Worm (Caenorhabditis elegans) whole organism, L4 larva: ENCODE data around the gene H25K10.2.
A peak's percentile ranks its signal among the peaks of the same experiment; 100 is the strongest.

Experiments
- D1046.2 ChIP-seq: fragments of 200-800 bp; sonication (Bioruptor generic); IDR thresholded peaks from 2 replicates; pipeline ENCODE4 v1.3.6; 2022; ENCODE audit warnings: missing genetic modification characterization, missing compliant biosample characterization
- F10B5.3 ChIP-seq: sonication (generic microtip); optimal IDR thresholded peaks from 2 replicates; lab custom pipeline; 2016; ENCODE audit warnings: mild to moderate bottlenecking, missing genetic modification characterization, missing compliant biosample characterization
- F37D6.2 ChIP-seq: sonication (generic microtip); optimal IDR thresholded peaks from 2 replicates; lab custom pipeline; 2016; ENCODE audit warnings: mild to moderate bottlenecking, missing genetic modification characterization, missing compliant biosample characterization
- Y105C5A.15 ChIP-seq: fragments of 200-800 bp; sonication (Bioruptor generic); IDR thresholded peaks from 2 replicates; pipeline ENCODE4 v1.3.6; 2022; ENCODE audit warnings: missing genetic modification characterization, missing compliant biosample characterization
- Y48G9A.11 ChIP-seq: fragments of 200-800 bp; sonication (Bioruptor generic); IDR thresholded peaks from 2 replicates; pipeline ENCODE4 v1.3.6; 2022; ENCODE audit warnings: missing genetic modification reagents, missing genetic modification characterization, missing compliant biosample characterization
- Y5F2A.4 ChIP-seq: fragments of 200-800 bp; sonication (Bioruptor generic); optimal IDR thresholded peaks from 2 replicates; lab custom pipeline; 2018; ENCODE audit warnings: mild to moderate bottlenecking, missing genetic modification characterization, missing compliant biosample characterization
- ZK337.2 ChIP-seq: fragments of 200-800 bp; sonication (Bioruptor generic); IDR thresholded peaks from 2 replicates; pipeline ENCODE4 v1.3.6; 2022; ENCODE audit warnings: missing genetic modification reagents, missing genetic modification characterization, missing compliant biosample characterization
- ZK546.5 ChIP-seq, 2 experiments: sonication (generic microtip); optimal IDR thresholded peaks; 2 replicates each; lab custom pipeline; 2017; ENCODE audit warnings: missing biosample characterization in 2 of 2, missing genetic modification characterization in 2 of 2
- aha-1 ChIP-seq: fragments of 150-350 bp; peaks from one replicate; lab custom pipeline; 2014; ENCODE audit warnings: missing biosample characterization, missing genetic modification characterization
- attf-4 ChIP-seq: sonication (generic microtip); optimal IDR thresholded peaks from 3 replicates; lab custom pipeline; 2017; ENCODE audit warnings: missing biosample characterization, missing genetic modification characterization
- ceh-20 ChIP-seq: fragments of 200-800 bp; sonication (Bioruptor generic); IDR thresholded peaks from 2 replicates; pipeline ENCODE4 v1.3.6; 2022; ENCODE audit warnings: missing genetic modification reagents, missing genetic modification characterization, missing compliant biosample characterization
- ceh-28 ChIP-seq: fragments of 150-350 bp; optimal IDR thresholded peaks from 2 replicates; lab custom pipeline; 2014; ENCODE audit warnings: missing biosample characterization, missing genetic modification reagents, missing genetic modification characterization
- ceh-32 ChIP-seq: sonication (generic microtip); optimal IDR thresholded peaks from 2 replicates; lab custom pipeline; 2016; ENCODE audit warnings: mild to moderate bottlenecking, missing genetic modification characterization, missing compliant biosample characterization; ENCODE audit not compliant: poor library complexity
- daf-16 ChIP-seq, 3 experiments: sonication (generic microtip); optimal IDR thresholded peaks; 2 replicates each; lab custom pipeline; 2016 to 2017; ENCODE audit warnings: missing genetic modification characterization in 3 of 3, missing genetic modification reagents in 3 of 3, mild to moderate bottlenecking in 2 of 3, missing compliant biosample characterization in 2 of 3, missing biosample characterization in 1 of 3, moderate library complexity in 1 of 3
- daf-19 ChIP-seq: fragments of 200-800 bp; sonication (Bioruptor generic); conservative IDR thresholded peaks from 2 replicates; pipeline ENCODE4 v1.3.6; 2022; ENCODE audit warnings: missing genetic modification characterization, missing compliant biosample characterization
- dmd-6 ChIP-seq: fragments of 200-800 bp; sonication (Bioruptor generic); IDR thresholded peaks from 2 replicates; pipeline ENCODE4 v1.3.6; 2022; ENCODE audit warnings: missing genetic modification reagents, missing genetic modification characterization, missing compliant biosample characterization
- dmd-8 ChIP-seq: fragments of 200-800 bp; sonication (Bioruptor generic); IDR thresholded peaks from 2 replicates; pipeline ENCODE4 v1.3.6; 2022; ENCODE audit warnings: missing genetic modification characterization, missing compliant biosample characterization
- egl-27 ChIP-seq: sonication (generic microtip); optimal IDR thresholded peaks from 3 replicates; lab custom pipeline; 2017; ENCODE audit warnings: missing biosample characterization, missing genetic modification reagents, missing genetic modification characterization
- fkh-10 ChIP-seq: fragments of 150-350 bp; optimal IDR thresholded peaks from 2 replicates; lab custom pipeline; 2014; ENCODE audit warnings: missing biosample characterization, missing genetic modification reagents, missing genetic modification characterization
- hif-1 ChIP-seq, 2 experiments: sonication (generic microtip); optimal IDR thresholded peaks; 2 replicates each; lab custom pipeline; 2016 to 2017; ENCODE audit warnings: missing compliant biosample characterization in 2 of 2, missing genetic modification characterization in 2 of 2, missing genetic modification reagents in 2 of 2, missing genotype in 2 of 2, mild to moderate bottlenecking in 1 of 2
- hlh-11 ChIP-seq: fragments of 200-800 bp; sonication (Bioruptor generic); optimal IDR thresholded peaks from 2 replicates; lab custom pipeline; 2018; ENCODE audit warnings: mild to moderate bottlenecking, missing genetic modification characterization, missing compliant biosample characterization
- hlh-30 ChIP-seq: sonication (generic microtip); optimal IDR thresholded peaks from 2 replicates; lab custom pipeline; 2017; ENCODE audit warnings: antibody characterized with exemption, mild to moderate bottlenecking, missing genetic modification characterization, missing compliant biosample characterization; ENCODE audit not compliant: insufficient read depth
- jun-1 ChIP-seq: fragments of 150-350 bp; optimal IDR thresholded peaks from 2 replicates; lab custom pipeline; 2014; ENCODE audit warnings: missing biosample characterization, missing genetic modification reagents, missing genetic modification characterization
- lin-29 ChIP-seq: fragments of 200-800 bp; sonication (Bioruptor generic); IDR thresholded peaks from 2 replicates; pipeline ENCODE4 v1.3.6; 2022; ENCODE audit warnings: missing genetic modification reagents, missing genetic modification characterization, missing compliant biosample characterization
- madf-9 ChIP-seq: fragments of 200-800 bp; sonication (Bioruptor generic); conservative IDR thresholded peaks from 2 replicates; pipeline ENCODE4 v1.3.6; 2022; ENCODE audit warnings: missing genetic modification reagents, missing genetic modification characterization, missing compliant biosample characterization
- mdl-1 ChIP-seq, 2 experiments: fragments of 150-350 bp in 1 of 2; sonication (generic microtip) in 1 of 2; optimal IDR thresholded peaks; 2 replicates each; lab custom pipeline; 2014 to 2017; ENCODE audit warnings: missing biosample characterization in 2 of 2, missing genetic modification characterization in 2 of 2
- mep-1 ChIP-seq: fragments of 150-350 bp; sonication (generic microtip); optimal IDR thresholded peaks from 3 replicates; lab custom pipeline; 2014; ENCODE audit warnings: missing biosample characterization, missing genetic modification characterization
- mes-2 ChIP-seq: sonication (generic microtip); optimal IDR thresholded peaks from 2 replicates; lab custom pipeline; 2016; ENCODE audit warnings: missing genotype, mild to moderate bottlenecking, missing genetic modification characterization, missing compliant biosample characterization; ENCODE audit not compliant: poor library complexity, severe bottlenecking
- mxl-2 ChIP-seq: fragments of 200-800 bp; sonication (Bioruptor generic); conservative IDR thresholded peaks from 2 replicates; pipeline ENCODE4 v1.3.6; 2022; ENCODE audit warnings: missing genetic modification reagents, missing genetic modification characterization, missing compliant biosample characterization
- nhr-10 ChIP-seq: fragments of 150-350 bp; optimal IDR thresholded peaks from 2 replicates; lab custom pipeline; 2014; ENCODE audit warnings: missing biosample characterization, missing genetic modification characterization
- nhr-102 ChIP-seq: sonication (generic microtip); optimal IDR thresholded peaks from 2 replicates; lab custom pipeline; 2016; ENCODE audit warnings: mild to moderate bottlenecking, missing genetic modification characterization, moderate library complexity, missing compliant biosample characterization
- nhr-11 ChIP-seq: fragments of 150-350 bp; optimal IDR thresholded peaks from 2 replicates; lab custom pipeline; 2014; ENCODE audit warnings: missing biosample characterization, missing genetic modification characterization
- nhr-111 ChIP-seq: fragments of 200-800 bp; sonication (Bioruptor generic); optimal IDR thresholded peaks from 2 replicates; lab custom pipeline; 2018; ENCODE audit warnings: mild to moderate bottlenecking, missing genetic modification characterization, missing compliant biosample characterization
- nhr-237 ChIP-seq: sonication (generic microtip); optimal IDR thresholded peaks from 2 replicates; lab custom pipeline; 2017; ENCODE audit warnings: missing biosample characterization, missing genetic modification characterization
- nhr-25 ChIP-seq: sonication (generic microtip); optimal IDR thresholded peaks from 2 replicates; lab custom pipeline; 2017; ENCODE audit warnings: missing genetic modification characterization, mild to moderate bottlenecking, missing compliant biosample characterization, antibody characterized with exemption, moderate library complexity, borderline replicate concordance; ENCODE audit not compliant: insufficient read depth
- nhr-28 ChIP-seq: fragments of 150-350 bp; optimal IDR thresholded peaks from 2 replicates; lab custom pipeline; 2014; ENCODE audit warnings: missing biosample characterization, missing genetic modification characterization
- nhr-41 ChIP-seq: fragments of 200-800 bp; sonication (Bioruptor generic); IDR thresholded peaks from 2 replicates; pipeline ENCODE4 v1.3.6; 2022; ENCODE audit warnings: missing genetic modification reagents, missing genetic modification characterization, missing compliant biosample characterization
- nhr-6 ChIP-seq: fragments of 150-350 bp; optimal IDR thresholded peaks from 2 replicates; lab custom pipeline; 2014; ENCODE audit warnings: missing biosample characterization, missing genetic modification characterization
- nhr-76 ChIP-seq: fragments of 150-350 bp; optimal IDR thresholded peaks from 2 replicates; lab custom pipeline; 2014; ENCODE audit warnings: missing biosample characterization, missing genetic modification characterization
- pha-4 ChIP-seq, 2 experiments: fragments of 150-350 bp in 1 of 2; fragments of 200-800 bp in 1 of 2; sonication (Bioruptor generic) in 1 of 2; IDR thresholded peaks in 1 of 2; optimal IDR thresholded peaks in 1 of 2; 2 replicates each; pipeline versions ENCODE4 v1.3.6 to Lab custom; 2014 to 2022; ENCODE audit warnings: missing genetic modification characterization in 2 of 2, missing genetic modification reagents in 2 of 2, missing biosample characterization in 1 of 2, missing compliant biosample characterization in 1 of 2
- saeg-2 ChIP-seq: fragments of 200-800 bp; sonication (Bioruptor generic); IDR thresholded peaks from 2 replicates; pipeline ENCODE4 v1.3.6; 2022; ENCODE audit warnings: missing genetic modification reagents, missing genetic modification characterization, missing compliant biosample characterization
- set-16 ChIP-seq: fragments of 200-800 bp; sonication (Bioruptor generic); IDR thresholded peaks from 2 replicates; pipeline ENCODE4 v1.3.6; 2022; ENCODE audit warnings: missing genetic modification reagents, missing genetic modification characterization, missing compliant biosample characterization
- snpc-4 ChIP-seq: fragments of 150-350 bp; optimal IDR thresholded peaks from 2 replicates; lab custom pipeline; 2014; ENCODE audit warnings: missing biosample characterization, missing genetic modification characterization
- spr-1 ChIP-seq: sonication (generic microtip); optimal IDR thresholded peaks from 2 replicates; lab custom pipeline; 2016; ENCODE audit warnings: mild to moderate bottlenecking, missing genetic modification characterization, missing compliant biosample characterization
- unc-130 ChIP-seq: sonication (generic microtip); optimal IDR thresholded peaks from 2 replicates; lab custom pipeline; 2016; ENCODE audit warnings: missing genetic modification reagents, missing genetic modification characterization, missing compliant biosample characterization
- unc-39 ChIP-seq: sonication (generic microtip); optimal IDR thresholded peaks from 2 replicates; lab custom pipeline; 2017; ENCODE audit warnings: missing biosample characterization, missing genetic modification characterization
- unc-62 ChIP-seq, 3 experiments: fragments of 150-350 bp in 1 of 3; sonication (generic microtip); optimal IDR thresholded peaks in 2 of 3; peaks in 1 of 3; 1 replicate in 1 of 3; 2 replicates in 2 of 3; lab custom pipeline; 2014 to 2017; ENCODE audit warnings: missing biosample characterization in 3 of 3, missing genetic modification characterization in 3 of 3, missing genetic modification reagents in 3 of 3, missing genotype in 1 of 3
- zfp-2 ChIP-seq: sonication (generic microtip); optimal IDR thresholded peaks from 2 replicates; lab custom pipeline; 2016; ENCODE audit warnings: mild to moderate bottlenecking, missing genetic modification characterization, missing compliant biosample characterization
- ztf-7 ChIP-seq: fragments of 150-350 bp; optimal IDR thresholded peaks from 2 replicates; lab custom pipeline; 2014; ENCODE audit warnings: missing biosample characterization, missing genetic modification characterization

H25K10.2 gene

DNA sequence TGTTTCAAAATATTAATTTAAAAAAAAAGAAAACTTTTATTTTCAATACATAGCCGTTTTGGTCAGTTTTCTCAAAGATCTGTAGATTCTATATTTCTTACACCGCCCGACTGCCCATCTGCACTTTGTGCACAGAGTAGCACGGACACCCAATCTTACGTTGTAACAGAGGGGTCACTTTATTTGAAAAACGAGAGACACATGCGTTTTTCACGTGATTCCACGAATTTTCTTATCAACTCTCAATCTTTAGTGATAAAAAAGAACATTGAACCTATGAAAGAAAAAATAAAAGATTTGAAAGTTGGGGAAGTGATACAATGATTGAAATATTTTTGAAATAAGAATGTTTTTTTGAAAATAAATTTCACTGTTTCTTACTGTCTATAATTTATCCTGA, 39.5 kb downstream of the H25K10.2 start (continued):
- no peak for TF ChIP-seq unc-39 (tag; lab: Kevin White, UChicago)
- no peak for TF ChIP-seq ceh-28 (tag; lab: Kevin White, UChicago)
- TF ChIP-seq dmd-8 (GFP tag; lab: Robert Waterston, UW), result no peak
- no peak for TF ChIP-seq attf-4
- no peak for TF ChIP-seq jun-1 (tag; lab: Kevin White, UChicago)
- TF ChIP-seq F37D6.2, result no peak
- TF ChIP-seq Y48G9A.11 (GFP tag; lab: Robert Waterston, UW), result no peak
- no peak for TF ChIP-seq daf-16 (GFP tag; optimal IDR thresholded peaks at IDR 0.05; lab: Kevin White, UChicago)
- TF ChIP-seq daf-16 (tag; optimal IDR thresholded peaks at IDR 0.05; lab: Kevin White, UChicago), result peak; percentile 47
- no peak for TF ChIP-seq F10B5.3 (tag; lab: Kevin White, UChicago)
- TF ChIP-seq spr-1 (tag; lab: Kevin White, UChicago), result no peak
- TF ChIP-seq nhr-25 (tag; lab: Kevin White, UChicago), result no peak
- no peak for TF ChIP-seq nhr-76 (tag; lab: Kevin White, UChicago)
- no peak for TF ChIP-seq zfp-2
- no peak for TF ChIP-seq ceh-32 (tag; lab: Kevin White, UChicago)
- TF ChIP-seq nhr-111 (GFP tag; lab: Kevin White, UChicago), result no peak
- TF ChIP-seq snpc-4 (tag; lab: Kevin White, UChicago), result no peak
- no peak for TF ChIP-seq ceh-20 (GFP tag; lab: Robert Waterston, UW)
- TF ChIP-seq nhr-6 (tag; lab: Kevin White, UChicago), result no peak
- no peak for TF ChIP-seq Y5F2A.4 (GFP tag; lab: Kevin White, UChicago)
- TF ChIP-seq egl-27 (tag; lab: Kevin White, UChicago), result no peak
- no peak for TF ChIP-seq ZK546.5 (tag; optimal IDR thresholded peaks at IDR 0.05; lab: Kevin White, UChicago)
- TF ChIP-seq mep-1 (tag; lab: Kevin White, UChicago), result no peak
- peak; percentile 28 for TF ChIP-seq nhr-11 (tag; lab: Kevin White, UChicago)
- TF ChIP-seq D1046.2 (GFP tag; lab: Robert Waterston, UW), result no peak
- TF ChIP-seq ZK337.2 (GFP tag; lab: Robert Waterston, UW), result no peak
- no peak for TF ChIP-seq unc-62 (GFP tag; optimal IDR thresholded peaks at IDR 0.05 in 1 of 2; lab: Kevin White, UChicago)
- no peak for TF ChIP-seq unc-62 (tag; optimal IDR thresholded peaks at IDR 0.05; lab: Kevin White, UChicago)
- TF ChIP-seq hif-1 (tag; optimal IDR thresholded peaks at IDR 0.05; lab: Kevin White, UChicago), result no peak
- no peak for TF ChIP-seq ztf-7 (tag; lab: Kevin White, UChicago)
- TF ChIP-seq set-16 (GFP tag; lab: Robert Waterston, UW), result no peak
- TF ChIP-seq mxl-2 (GFP tag; lab: Robert Waterston, UW), result peak; percentile 96
- TF ChIP-seq pha-4 (GFP tag; IDR thresholded peaks at IDR 0.05; lab: Robert Waterston, UW), result no peak
- TF ChIP-seq pha-4 (tag; optimal IDR thresholded peaks at IDR 0.05; lab: Kevin White, UChicago), result no peak
- TF ChIP-seq daf-19, result no peak
- no peak for TF ChIP-seq aha-1
- TF ChIP-seq fkh-10 (GFP tag; lab: Kevin White, UChicago), result no peak
- TF ChIP-seq saeg-2 (GFP tag; lab: Robert Waterston, UW), result no peak
- TF ChIP-seq madf-9 (GFP tag; lab: Robert Waterston, UW), result no peak
- no peak for TF ChIP-seq mes-2 (tag; lab: Kevin White, UChicago)
- TF ChIP-seq, all 104 proteins: peak for 12

ce11 chrIV:16170606-16171033, 40.2 kb downstream of the H25K10.2 start, which contains the start of gene gln-3:
Gene gln-3, minus strand, starts transcription at chrIV:16170678.
- TF ChIP-seq mep-1 (tag; lab: Kevin White, UChicago), result peak; percentile 42
- peak; percentile 74; the same call in 1 of the 2 replicates for TF ChIP-seq mxl-2 (GFP tag; lab: Robert Waterston, UW)
- peak; percentile 25 for TF ChIP-seq nhr-28
- peak; percentile 55; the same call in 1 of the 2 replicates for TF ChIP-seq nhr-41 (GFP tag; lab: Robert Waterston, UW)
- TF ChIP-seq dmd-6 (GFP tag; lab: Robert Waterston, UW), result peak; percentile 89
- TF ChIP-seq mdl-1 (tag; optimal IDR thresholded peaks at IDR 0.05; lab: Kevin White, UChicago), result peak in 1 of 2 experiments; percentile 4
- peak in 1 of 2 experiments; percentile 20 for TF ChIP-seq daf-16 (GFP tag; optimal IDR thresholded peaks at IDR 0.05; lab: Kevin White, UChicago)
- TF ChIP-seq daf-16 (tag; optimal IDR thresholded peaks at IDR 0.05; lab: Kevin White, UChicago), result peak; percentile 78
- peak; percentile 91 for TF ChIP-seq aha-1
- TF ChIP-seq hlh-30 (tag; lab: Kevin White, UChicago), result peak; percentile 83
- no peak for TF ChIP-seq unc-130 (GFP tag; lab: Kevin White, UChicago)
- no peak for TF ChIP-seq nhr-237 (tag; lab: Kevin White, UChicago)
- no peak for TF ChIP-seq daf-19
- no peak for TF ChIP-seq Y105C5A.15 (GFP tag; lab: Robert Waterston, UW)
- no peak for TF ChIP-seq lin-29 (GFP tag; lab: Robert Waterston, UW)
- TF ChIP-seq nhr-10 (tag; lab: Kevin White, UChicago), result no peak
- TF ChIP-seq hlh-11, result peak; percentile 85
- peak; percentile 64 for TF ChIP-seq nhr-102
